Fruit fly (Drosophila melanogaster) whole organism, embryonic: Measurements from ENCODE around the gene Enoph.

ENCODE experiments used
- Bgb ChIP-seq: fragments of 200-800 bp; sonication (Bioruptor generic); IDR thresholded peaks from 2 replicates; pipeline ENCODE4 v1.3.6; 2022; ENCODE audit warnings: missing biosample characterization, missing genetic modification characterization; ENCODE audit not compliant: partially characterized antibody
- CG10147 ChIP-seq: fragments of 200-800 bp; sonication (Bioruptor generic); optimal IDR thresholded peaks from 2 replicates; lab custom pipeline; 2019; ENCODE audit warnings: missing biosample characterization, mild to moderate bottlenecking, missing genetic modification characterization, moderate library complexity
- CG11504 ChIP-seq: fragments of 200-800 bp; sonication (Bioruptor generic); optimal IDR thresholded peaks from 3 replicates; lab custom pipeline; 2019; ENCODE audit warnings: missing biosample characterization, mild to moderate bottlenecking, missing genetic modification characterization, moderate library complexity
- CG12071 ChIP-seq: fragments of 200-800 bp; sonication (Bioruptor generic); optimal IDR thresholded peaks from 3 replicates; lab custom pipeline; 2018; ENCODE audit warnings: missing biosample characterization, mild to moderate bottlenecking, missing genetic modification characterization
- CG12236 ChIP-seq: fragments of 200-800 bp; sonication (Bioruptor generic); optimal IDR thresholded peaks from 2 replicates; lab custom pipeline; 2016; ENCODE audit warnings: missing biosample characterization, missing genetic modification characterization
- CG1233 ChIP-seq: fragments of 200-800 bp; sonication (Bioruptor generic); optimal IDR thresholded peaks from 4 replicates; lab custom pipeline; 2018; ENCODE audit warnings: missing biosample characterization, mild to moderate bottlenecking, missing genetic modification characterization
- CG12744 ChIP-seq: fragments of 200-800 bp; sonication (Bioruptor generic); optimal IDR thresholded peaks from 2 replicates; lab custom pipeline; 2016; ENCODE audit warnings: missing biosample characterization, missing genetic modification characterization
- CG13296 ChIP-seq: fragments of 200-800 bp; sonication (Bioruptor generic); optimal IDR thresholded peaks from 3 replicates; lab custom pipeline; 2018; ENCODE audit warnings: missing biosample characterization, mild to moderate bottlenecking, missing genetic modification characterization
- CG1602 ChIP-seq: fragments of 200-800 bp; sonication (Bioruptor generic); optimal IDR thresholded peaks from 3 replicates; lab custom pipeline; 2016; ENCODE audit warnings: missing biosample characterization, missing genetic modification characterization
- CG17359 ChIP-seq: fragments of 200-800 bp; sonication (Bioruptor generic); optimal IDR thresholded peaks from 3 replicates; lab custom pipeline; 2018; ENCODE audit warnings: missing biosample characterization, mild to moderate bottlenecking, missing genetic modification characterization, moderate library complexity
- CG17829 ChIP-seq: fragments of 200-800 bp; optimal IDR thresholded peaks from 2 replicates; lab custom pipeline; 2019; ENCODE audit warnings: missing biosample characterization, mild to moderate bottlenecking, missing genetic modification characterization, moderate library complexity
- CG1832 ChIP-seq: fragments of 200-800 bp; sonication (Bioruptor generic); optimal IDR thresholded peaks from 2 replicates; lab custom pipeline; 2017; ENCODE audit warnings: missing biosample characterization, mild to moderate bottlenecking, missing genetic modification characterization, inconsistent platforms
- CG2129 ChIP-seq: fragments of 200-800 bp; sonication (Bioruptor generic); IDR thresholded peaks from 2 replicates; pipeline ENCODE4 v1.3.6; 2022; ENCODE audit warnings: missing biosample characterization, missing genetic modification characterization; ENCODE audit not compliant: partially characterized antibody
- CG31224 ChIP-seq: fragments of 200-800 bp; sonication (Bioruptor generic); IDR thresholded peaks from 2 replicates; pipeline ENCODE4 v1.3.6; 2022; ENCODE audit warnings: missing biosample characterization, missing genetic modification characterization
- CG3163 ChIP-seq: fragments of 200-800 bp; sonication (Bioruptor generic); optimal IDR thresholded peaks from 3 replicates; lab custom pipeline; 2016; ENCODE audit warnings: missing biosample characterization, missing genetic modification characterization
- CG3847 ChIP-seq: fragments of 200-800 bp; sonication (Bioruptor generic); IDR thresholded peaks from 2 replicates; pipeline ENCODE4 v1.3.6; 2022; ENCODE audit warnings: missing biosample characterization, missing genetic modification characterization
- CG4360 ChIP-seq: fragments of 200-800 bp; sonication (Bioruptor generic); IDR thresholded peaks from 2 replicates; pipeline ENCODE4 v1.3.6; 2022; ENCODE audit warnings: missing biosample characterization, missing genetic modification characterization
- CG5245 ChIP-seq: fragments of 200-800 bp; sonication (Bioruptor generic); optimal IDR thresholded peaks from 3 replicates; lab custom pipeline; 2016; ENCODE audit warnings: missing biosample characterization, missing genetic modification characterization
- CG5953 ChIP-seq: fragments of 200-800 bp; sonication (Bioruptor generic); IDR thresholded peaks from 2 replicates; pipeline ENCODE4 v1.3.6; 2022; ENCODE audit warnings: missing biosample characterization, missing genetic modification characterization
- CG7786 ChIP-seq: fragments of 200-800 bp; sonication (Bioruptor generic); optimal IDR thresholded peaks from 2 replicates; lab custom pipeline; 2016; ENCODE audit warnings: missing biosample characterization, missing genetic modification characterization
- CG9727 ChIP-seq: fragments of 200-800 bp; sonication (Bioruptor generic); optimal IDR thresholded peaks from 3 replicates; lab custom pipeline; 2017; ENCODE audit warnings: missing biosample characterization, mild to moderate bottlenecking, missing genetic modification characterization
- D19B ChIP-seq: fragments of 200-800 bp; sonication (Bioruptor generic); optimal IDR thresholded peaks from 2 replicates; lab custom pipeline; 2017; ENCODE audit warnings: missing biosample characterization, mild to moderate bottlenecking, missing genetic modification characterization
- Dbx ChIP-seq: fragments of 200-800 bp; sonication (Bioruptor generic); IDR thresholded peaks from 3 replicates; pipeline ENCODE4 v1.3.6; 2022; ENCODE audit warnings: missing biosample characterization, missing genetic modification characterization
- Deaf1 ChIP-seq: fragments of 200-800 bp; optimal IDR thresholded peaks from 3 replicates; lab custom pipeline; 2019; ENCODE audit warnings: missing biosample characterization, mild to moderate bottlenecking, missing genetic modification characterization, moderate library complexity
- Drgx ChIP-seq: fragments of 200-800 bp; sonication (Bioruptor generic); IDR thresholded peaks from 2 replicates; pipeline ENCODE4 v1.3.6; 2022; ENCODE audit warnings: missing biosample characterization, missing genetic modification characterization
- Ets97D ChIP-seq: fragments of 200-800 bp; sonication (Bioruptor generic); optimal IDR thresholded peaks from 3 replicates; lab custom pipeline; 2016; ENCODE audit warnings: missing biosample characterization, missing genetic modification characterization
- Gsc ChIP-seq: fragments of 200-800 bp; sonication (Bioruptor generic); IDR thresholded peaks from 2 replicates; pipeline ENCODE4 v1.3.6; 2022; ENCODE audit warnings: missing biosample characterization, missing genetic modification characterization
- Hey ChIP-seq: fragments of 200-800 bp; sonication (Bioruptor generic); optimal IDR thresholded peaks from 3 replicates; lab custom pipeline; 2018; ENCODE audit warnings: missing biosample characterization, mild to moderate bottlenecking, missing genetic modification characterization
- Hmr ChIP-seq: fragments of 200-800 bp; sonication (Bioruptor generic); optimal IDR thresholded peaks from 3 replicates; lab custom pipeline; 2017; ENCODE audit warnings: mild to moderate bottlenecking, missing biosample characterization, missing genetic modification reagents, missing genetic modification characterization
- Kr ChIP-seq: fragments of 200-800 bp; sonication (Bioruptor generic); optimal IDR thresholded peaks from 2 replicates; lab custom pipeline; 2017; ENCODE audit warnings: missing biosample characterization, mild to moderate bottlenecking, missing genetic modification characterization
- Vsx1 ChIP-seq: fragments of 200-800 bp; sonication (Bioruptor generic); optimal IDR thresholded peaks from 2 replicates; lab custom pipeline; 2017; ENCODE audit warnings: missing biosample characterization, mild to moderate bottlenecking, missing genetic modification characterization, missing genetic modification reagents
- YL-1 ChIP-seq: fragments of 200-800 bp; sonication (Bioruptor generic); optimal IDR thresholded peaks from 3 replicates; lab custom pipeline; 2017; ENCODE audit warnings: missing biosample characterization, mild to moderate bottlenecking, missing genetic modification characterization
- ab ChIP-seq: fragments of 200-800 bp; sonication (Bioruptor generic); optimal IDR thresholded peaks from 2 replicates; lab custom pipeline; 2016; ENCODE audit warnings: missing biosample characterization, missing genetic modification characterization
- abd-A ChIP-seq: fragments of 200-800 bp; sonication (Bioruptor generic); optimal IDR thresholded peaks from 3 replicates; lab custom pipeline; 2019; ENCODE audit warnings: missing biosample characterization, mild to moderate bottlenecking, missing genetic modification characterization, moderate library complexity
- bcd ChIP-seq: fragments of 200-800 bp; sonication (Bioruptor generic); optimal IDR thresholded peaks from 2 replicates; lab custom pipeline; 2017; ENCODE audit warnings: missing biosample characterization, mild to moderate bottlenecking, missing genetic modification characterization
- btn ChIP-seq: fragments of 200-800 bp; sonication (Bioruptor generic); optimal IDR thresholded peaks from 2 replicates; lab custom pipeline; 2016; ENCODE audit warnings: missing biosample characterization, missing genetic modification characterization
- cad ChIP-seq: fragments of >200 bp; optimal IDR thresholded peaks from 2 replicates; lab custom pipeline; 2017; ENCODE audit warnings: missing biosample characterization, missing genetic modification characterization
- da ChIP-seq: fragments of 200-800 bp; sonication (Bioruptor generic); optimal IDR thresholded peaks from 2 replicates; lab custom pipeline; 2016; ENCODE audit warnings: missing biosample characterization, missing genetic modification characterization
- fd102C ChIP-seq: fragments of 200-800 bp; sonication (Bioruptor generic); optimal IDR thresholded peaks from 2 replicates; lab custom pipeline; 2018; ENCODE audit warnings: missing biosample characterization, mild to moderate bottlenecking, missing genetic modification characterization, moderate library complexity
- gcm ChIP-seq: fragments of 200-800 bp; sonication (Bioruptor generic); optimal IDR thresholded peaks from 2 replicates; lab custom pipeline; 2019; ENCODE audit warnings: missing biosample characterization, mild to moderate bottlenecking, missing genetic modification characterization, moderate library complexity
- gcm2 ChIP-seq: fragments of 200-800 bp; sonication (Bioruptor generic); optimal IDR thresholded peaks from 2 replicates; lab custom pipeline; 2016; ENCODE audit warnings: missing biosample characterization, missing genetic modification characterization
- grau ChIP-seq: fragments of 200-800 bp; optimal IDR thresholded peaks from 3 replicates; lab custom pipeline; 2019; ENCODE audit warnings: missing biosample characterization, mild to moderate bottlenecking, missing genetic modification characterization, moderate library complexity
- nau ChIP-seq: fragments of 200-800 bp; sonication (Bioruptor generic); optimal IDR thresholded peaks from 3 replicates; lab custom pipeline; 2017; ENCODE audit warnings: missing biosample characterization, mild to moderate bottlenecking, missing genetic modification characterization, missing genetic modification reagents
- nom ChIP-seq: fragments of 200-800 bp; sonication (Bioruptor generic); optimal IDR thresholded peaks from 2 replicates; lab custom pipeline; 2017; ENCODE audit warnings: missing biosample characterization, missing genetic modification characterization, mild to moderate bottlenecking, moderate library complexity, missing genetic modification reagents
- pita ChIP-seq: fragments of 200-800 bp; sonication (Bioruptor generic); optimal IDR thresholded peaks from 2 replicates; lab custom pipeline; 2017; ENCODE audit warnings: missing biosample characterization, mild to moderate bottlenecking, missing genetic modification characterization
- pros ChIP-seq: fragments of 200-800 bp; sonication (Bioruptor generic); optimal IDR thresholded peaks from 3 replicates; lab custom pipeline; 2019; ENCODE audit warnings: missing biosample characterization, mild to moderate bottlenecking, missing genetic modification characterization, moderate library complexity
- pum ChIP-seq: fragments of 200-800 bp; sonication (Bioruptor generic); optimal IDR thresholded peaks from 2 replicates; lab custom pipeline; 2016; ENCODE audit warnings: missing biosample characterization, missing genetic modification characterization
- pzg ChIP-seq: fragments of 200-800 bp; sonication (Bioruptor generic); optimal IDR thresholded peaks from 3 replicates; lab custom pipeline; 2018; ENCODE audit warnings: missing biosample characterization, mild to moderate bottlenecking, missing genetic modification characterization, moderate library complexity
- row ChIP-seq: fragments of 200-800 bp; sonication (Bioruptor generic); IDR thresholded peaks from 3 replicates; pipeline ENCODE4 v1.3.6; 2022; ENCODE audit warnings: missing biosample characterization, missing genetic modification characterization
- ssp ChIP-seq: fragments of 200-800 bp; sonication (Bioruptor generic); IDR thresholded peaks from 2 replicates; pipeline ENCODE4 v1.3.6; 2022; ENCODE audit warnings: missing biosample characterization, missing genetic modification characterization
- stwl ChIP-seq: fragments of 200-800 bp; sonication (Bioruptor generic); optimal IDR thresholded peaks from 3 replicates; lab custom pipeline; 2018; ENCODE audit warnings: missing biosample characterization, mild to moderate bottlenecking, missing genetic modification characterization, moderate library complexity

Enoph gene

dm6 chr3R:5232197-5232607 is 24.3 kb downstream of the Enoph start, which contains the start of the genes Kat60 and Mms19 (continued):
- TF ChIP-seq Hmr (GFP tag; lab: Kevin White, UChicago) = peak; percentile 77
- TF ChIP-seq CG12236 (GFP tag; lab: Kevin White, UChicago) = no peak
- no peak for TF ChIP-seq pros
- TF ChIP-seq Ets97D = peak; percentile 81
- no peak for TF ChIP-seq CG4360
- peak; percentile 76 for TF ChIP-seq CG9727 (GFP tag; lab: Kevin White, UChicago)
- TF ChIP-seq gcm (GFP tag; lab: Kevin White, UChicago) = peak; percentile 46
- no peak for TF ChIP-seq nau (GFP tag; lab: Kevin White, UChicago)
- TF ChIP-seq grau (tag; lab: Kevin White, UChicago) = no peak
- no peak for TF ChIP-seq fd102C (GFP tag; lab: Kevin White, UChicago)
- peak; percentile 13 for TF ChIP-seq CG5245 (GFP tag; lab: Kevin White, UChicago)
- TF ChIP-seq CG1233 (GFP tag; lab: Kevin White, UChicago) = peak; percentile 37
- TF ChIP-seq CG17829 = peak; percentile 66
- TF ChIP-seq abd-A (tag; lab: Kevin White, UChicago) = no peak
- peak; percentile 88 for TF ChIP-seq CG2129 (GFP tag; lab: Robert Waterston, UW)
- TF ChIP-seq Dbx (GFP tag; lab: Robert Waterston, UW) = peak; percentile 73; the same call in 2 of the 3 replicates
- TF ChIP-seq CG17359 (tag; lab: Kevin White, UChicago) = peak; percentile 25
- no peak for TF ChIP-seq Drgx (GFP tag; lab: Robert Waterston, UW)
- TF ChIP-seq pum = peak; percentile 73
- TF ChIP-seq D19B (GFP tag; lab: Kevin White, UChicago) = peak; percentile 38
- no peak for TF ChIP-seq CG5953
- TF ChIP-seq Kr (GFP tag; lab: Kevin White, UChicago) = no peak
- TF ChIP-seq CG31224 (GFP tag; lab: Robert Waterston, UW) = peak; percentile 59
- TF ChIP-seq CG3163 (GFP tag; lab: Kevin White, UChicago) = peak; percentile 36
- TF ChIP-seq Vsx1 (GFP tag; lab: Kevin White, UChicago) = no peak
- TF ChIP-seq Bgb = peak; percentile 94
- peak; percentile 77 for TF ChIP-seq YL-1 (GFP tag; lab: Kevin White, UChicago)
- TF ChIP-seq pita (GFP tag; lab: Kevin White, UChicago) = no peak
- no peak for TF ChIP-seq ab (GFP tag; lab: Kevin White, UChicago)
- TF ChIP-seq ssp (GFP tag; lab: Robert Waterston, UW) = peak; percentile 76
- TF ChIP-seq Gsc (GFP tag; lab: Robert Waterston, UW) = no peak
- no peak for TF ChIP-seq CG12071
- TF ChIP-seq CG3847 (GFP tag; lab: Robert Waterston, UW) = peak; percentile 83
- no peak for TF ChIP-seq gcm2 (GFP tag; lab: Kevin White, UChicago)
- TF ChIP-seq CG1602 (GFP tag; lab: Kevin White, UChicago) = peak; percentile 61
- TF ChIP-seq CG12744 (GFP tag; lab: Kevin White, UChicago) = peak; percentile 6
- peak; percentile 69 for TF ChIP-seq bcd (GFP tag; lab: Kevin White, UChicago)
- no peak for TF ChIP-seq cad (GFP tag; lab: Kevin White, UChicago)
- TF ChIP-seq CG1832 = no peak
- peak; percentile 31 for TF ChIP-seq da (GFP tag; lab: Kevin White, UChicago)
- TF ChIP-seq nom (GFP tag; lab: Kevin White, UChicago) = no peak
- TF ChIP-seq Hey (tag; lab: Kevin White, UChicago) = no peak
- peak; percentile 95 for TF ChIP-seq row (GFP tag; lab: Robert Waterston, UW)
- TF ChIP-seq CG13296 = no peak
- peak; percentile 47 for TF ChIP-seq stwl
- no peak for TF ChIP-seq CG11504
- TF ChIP-seq CG7786 (GFP tag; lab: Kevin White, UChicago) = peak; percentile 35
- TF ChIP-seq Deaf1 (tag; lab: Kevin White, UChicago) = no peak
- no peak for TF ChIP-seq CG10147 (GFP tag; lab: Kevin White, UChicago)
- TF ChIP-seq btn (GFP tag; lab: Kevin White, UChicago) = no peak
- peak; percentile 88 for TF ChIP-seq pzg (GFP tag; lab: Kevin White, UChicago)
